Comparison of ENCODE assay signal across 4 worm cellular contexts in the genomic region with DNA sequence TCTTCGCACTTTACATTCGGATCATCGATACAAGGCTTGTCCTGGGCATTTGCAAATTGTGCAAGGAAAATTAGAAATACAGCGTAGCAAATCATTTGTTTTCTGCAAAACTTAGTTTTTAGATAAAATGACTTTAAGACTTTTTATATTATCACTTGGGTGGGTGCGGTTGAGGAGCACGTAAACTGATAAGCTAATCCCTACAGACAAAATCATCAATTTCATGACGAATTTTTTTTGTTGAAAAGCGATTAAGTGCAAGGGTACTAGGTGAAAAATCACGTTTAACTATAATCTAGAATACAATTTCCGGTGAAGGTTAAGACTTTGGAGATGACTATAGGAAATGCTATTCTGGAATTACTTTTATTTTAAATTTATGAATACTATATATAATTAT.
TF ChIP-seq lines count a peak whose summit lies in the region.

A gene (minus strand): TSS at position 105 of the 400 bp plus-strand sequence.

TF ChIP-seq in whole organism, L1 larva, 84 proteins besides CTCF, POLR2A, EP300 and RAD21:
- TF ChIP-seq hlh-17 (GFP tag; optimal IDR thresholded peaks at IDR 0.05; lab: Kevin White, UChicago; ENCODE audit: borderline replicate concordance): no peak
- peak; percentile 84 for TF ChIP-seq elt-2 (tag; optimal IDR thresholded peaks at IDR 0.05; lab: Kevin White, UChicago)
TF ChIP-seq in whole organism, L1 larva: peak in this region for 1.

TF ChIP-seq in whole organism, L2 larva, 48 proteins besides CTCF, POLR2A, EP300 and RAD21:
- no peak for TF ChIP-seq nhr-77 (tag; optimal IDR thresholded peaks at IDR 0.05; lab: Kevin White, UChicago)
- TF ChIP-seq fos-1 (tag; optimal IDR thresholded peaks at IDR 0.05; lab: Kevin White, UChicago): peak; percentile 42
- TF ChIP-seq F13H6.1 (tag; optimal IDR thresholded peaks at IDR 0.05; lab: Kevin White, UChicago): no peak
- TF ChIP-seq sma-9 (GFP tag; optimal IDR thresholded peaks at IDR 0.05; lab: Kevin White, UChicago): peak; percentile 56
- no peak for TF ChIP-seq sma-9 (tag; optimal IDR thresholded peaks at IDR 0.05; lab: Kevin White, UChicago)
- no peak for TF ChIP-seq blmp-1 (tag; optimal IDR thresholded peaks at IDR 0.05; lab: Kevin White, UChicago; ENCODE audit: insufficient read depth)
- TF ChIP-seq unc-39 (tag; optimal IDR thresholded peaks at IDR 0.05; lab: Kevin White, UChicago): no peak
- no peak for TF ChIP-seq unc-55 (GFP tag; optimal IDR thresholded peaks at IDR 0.05; lab: Kevin White, UChicago)
TF ChIP-seq in whole organism, L2 larva: peak in this region for 2.

TF ChIP-seq in whole organism, L3 larva, 47 proteins besides CTCF, POLR2A, EP300 and RAD21:
- no peak for TF ChIP-seq mml-1 (tag; optimal IDR thresholded peaks at IDR 0.05; lab: Kevin White, UChicago)
- peak; percentile 75 for TF ChIP-seq elt-2 (tag; optimal IDR thresholded peaks at IDR 0.05; lab: Kevin White, UChicago)
- TF ChIP-seq pqm-1 (tag; optimal IDR thresholded peaks at IDR 0.05; lab: Kevin White, UChicago): peak; percentile 64

TF ChIP-seq in whole organism, L4 larva, 104 proteins besides CTCF, POLR2A, EP300 and RAD21:
- no peak for TF ChIP-seq mdt-29 (GFP tag; IDR thresholded peaks at IDR 0.05; lab: Robert Waterston, UW)
- no peak for TF ChIP-seq hmg-1.1 (GFP tag; IDR thresholded peaks at IDR 0.05; lab: Robert Waterston, UW)
- TF ChIP-seq nhr-42 (GFP tag; IDR thresholded peaks at IDR 0.05; lab: Robert Waterston, UW): no peak
- TF ChIP-seq unc-130 (GFP tag; optimal IDR thresholded peaks at IDR 0.05; lab: Kevin White, UChicago): no peak
- no peak for TF ChIP-seq spr-1 (tag; optimal IDR thresholded peaks at IDR 0.05; lab: Kevin White, UChicago)
- no peak for TF ChIP-seq zip-2 (tag; optimal IDR thresholded peaks at IDR 0.05; lab: Kevin White, UChicago)
- peak; percentile 33 for TF ChIP-seq pqm-1 (tag; optimal IDR thresholded peaks at IDR 0.05; lab: Kevin White, UChicago)
- no peak for TF ChIP-seq jun-1 (tag; optimal IDR thresholded peaks at IDR 0.05; lab: Kevin White, UChicago)
- TF ChIP-seq lin-1 (GFP tag; IDR thresholded peaks at IDR 0.05; lab: Robert Waterston, UW): 0 out of 2 replicates have a peak, but pooled peaks have one; percentile 32
- TF ChIP-seq dmd-6 (GFP tag; IDR thresholded peaks at IDR 0.05; lab: Robert Waterston, UW): peak; percentile 49; the same call in 1 of the 2 replicates
- no peak for TF ChIP-seq nhr-48 (tag; optimal IDR thresholded peaks at IDR 0.05; lab: Kevin White, UChicago)
- TF ChIP-seq daf-16 (GFP tag; optimal IDR thresholded peaks at IDR 0.05; lab: Kevin White, UChicago): no peak
- no peak for TF ChIP-seq daf-16 (tag; optimal IDR thresholded peaks at IDR 0.05; lab: Kevin White, UChicago)
- no peak for TF ChIP-seq unc-62 (GFP tag; optimal IDR thresholded peaks at IDR 0.05 in 1 of 2; lab: Kevin White, UChicago)
- TF ChIP-seq unc-62 (tag; optimal IDR thresholded peaks at IDR 0.05; lab: Kevin White, UChicago): no peak
- TF ChIP-seq aly-2 (tag; optimal IDR thresholded peaks at IDR 0.05; lab: Kevin White, UChicago): no peak
- TF ChIP-seq nhr-102 (tag; optimal IDR thresholded peaks at IDR 0.05; lab: Kevin White, UChicago): no peak
